Fruit fly (Drosophila melanogaster) whole organism, embryonic: ENCODE data around the gene aru.

Experiments used
- Ada2b ChIP-seq: fragments of 200-800 bp; sonication (Bioruptor generic); IDR thresholded peaks from 2 replicates; pipeline ENCODE4 v1.3.6; 2022; ENCODE audit warnings: missing biosample characterization, missing genetic modification characterization
- Bteb2 ChIP-seq: fragments of 200-800 bp; sonication (Bioruptor generic); optimal IDR thresholded peaks from 2 replicates; lab custom pipeline; 2016; ENCODE audit warnings: missing biosample characterization, missing genetic modification characterization
- C15 ChIP-seq: fragments of 200-800 bp; sonication (Bioruptor generic); IDR thresholded peaks from 3 replicates; pipeline ENCODE4 v1.3.6; 2022; ENCODE audit warnings: missing biosample characterization, missing genetic modification characterization
- CG10543 ChIP-seq: fragments of 200-800 bp; sonication (Bioruptor generic); optimal IDR thresholded peaks from 3 replicates; lab custom pipeline; 2017; ENCODE audit warnings: missing biosample characterization, mild to moderate bottlenecking, missing genetic modification characterization, moderate library complexity
- CG10654 ChIP-seq: fragments of 200-800 bp; sonication (Bioruptor generic); optimal IDR thresholded peaks from 2 replicates; lab custom pipeline; 2016; ENCODE audit warnings: missing biosample characterization, missing genetic modification characterization
- CG12104 ChIP-seq: fragments of 200-800 bp; sonication (Bioruptor generic); optimal IDR thresholded peaks from 3 replicates; lab custom pipeline; 2016; ENCODE audit warnings: missing biosample characterization, missing genetic modification characterization
- CG16813 ChIP-seq: fragments of 200-800 bp; sonication (Bioruptor generic); IDR thresholded peaks from 3 replicates; pipeline ENCODE4 v1.3.6; 2022; ENCODE audit warnings: missing biosample characterization, missing genetic modification characterization; ENCODE audit not compliant: partially characterized antibody
- CG1832 ChIP-seq: fragments of 200-800 bp; sonication (Bioruptor generic); optimal IDR thresholded peaks from 2 replicates; lab custom pipeline; 2017; ENCODE audit warnings: missing biosample characterization, mild to moderate bottlenecking, missing genetic modification characterization, inconsistent platforms
- CG18764 ChIP-seq: fragments of 200-800 bp; sonication (Bioruptor generic); optimal IDR thresholded peaks from 3 replicates; lab custom pipeline; 2016; ENCODE audit warnings: missing biosample characterization, missing genetic modification characterization
- CG2129 ChIP-seq: fragments of 200-800 bp; sonication (Bioruptor generic); IDR thresholded peaks from 2 replicates; pipeline ENCODE4 v1.3.6; 2022; ENCODE audit warnings: missing biosample characterization, missing genetic modification characterization; ENCODE audit not compliant: partially characterized antibody
- CG2199 ChIP-seq: fragments of 200-800 bp; sonication (Bioruptor generic); IDR thresholded peaks from 3 replicates; pipeline ENCODE4 v1.3.6; 2022; ENCODE audit warnings: missing biosample characterization, missing genetic modification characterization
- CG2712 ChIP-seq: fragments of 200-800 bp; optimal IDR thresholded peaks from 3 replicates; lab custom pipeline; 2019; ENCODE audit warnings: missing biosample characterization, mild to moderate bottlenecking, missing genetic modification characterization, moderate library complexity
- CG3065 ChIP-seq: fragments of 200-800 bp; sonication (Bioruptor generic); optimal IDR thresholded peaks from 2 replicates; lab custom pipeline; 2016; ENCODE audit warnings: missing biosample characterization, missing genetic modification characterization
- CG31365 ChIP-seq: fragments of 200-800 bp; sonication (Bioruptor generic); optimal IDR thresholded peaks from 2 replicates; lab custom pipeline; 2018; ENCODE audit warnings: missing biosample characterization, mild to moderate bottlenecking, missing genetic modification characterization
- CG31441 ChIP-seq: fragments of 200-800 bp; sonication (Bioruptor generic); IDR thresholded peaks from 2 replicates; pipeline ENCODE4 v1.3.6; 2022; ENCODE audit warnings: missing biosample characterization, missing genetic modification characterization
- CG32767 ChIP-seq: fragments of 200-800 bp; sonication (Bioruptor generic); IDR thresholded peaks from 2 replicates; pipeline ENCODE4 v1.3.6; 2022; ENCODE audit warnings: missing biosample characterization, missing genetic modification characterization
- CG4854 ChIP-seq: fragments of 200-800 bp; sonication (Bioruptor generic); optimal IDR thresholded peaks from 2 replicates; lab custom pipeline; 2016; ENCODE audit warnings: missing biosample characterization, missing genetic modification characterization, inconsistent platforms
- CG5245 ChIP-seq: fragments of 200-800 bp; sonication (Bioruptor generic); optimal IDR thresholded peaks from 3 replicates; lab custom pipeline; 2016; ENCODE audit warnings: missing biosample characterization, missing genetic modification characterization
- CG6272 ChIP-seq: fragments of 200-800 bp; sonication (Bioruptor generic); IDR thresholded peaks from 2 replicates; pipeline ENCODE4 v1.3.6; 2022; ENCODE audit warnings: missing biosample characterization, missing genetic modification characterization
- CG6654 ChIP-seq: fragments of 200-800 bp; sonication (Bioruptor generic); optimal IDR thresholded peaks from 2 replicates; lab custom pipeline; 2017; ENCODE audit warnings: missing biosample characterization, mild to moderate bottlenecking, missing genetic modification characterization
- CG7839 ChIP-seq: fragments of 200-800 bp; sonication (Bioruptor generic); optimal IDR thresholded peaks from 3 replicates; lab custom pipeline; 2018; ENCODE audit warnings: missing biosample characterization, mild to moderate bottlenecking, missing genetic modification characterization, moderate library complexity
- CG9609 ChIP-seq: fragments of 200-800 bp; sonication (Bioruptor generic); optimal IDR thresholded peaks from 3 replicates; lab custom pipeline; 2016; ENCODE audit warnings: missing biosample characterization, missing genetic modification characterization
- Deaf1 ChIP-seq: fragments of 200-800 bp; optimal IDR thresholded peaks from 3 replicates; lab custom pipeline; 2019; ENCODE audit warnings: missing biosample characterization, mild to moderate bottlenecking, missing genetic modification characterization, moderate library complexity
- Dp ChIP-seq: fragments of 200-800 bp; sonication (Bioruptor generic); optimal IDR thresholded peaks from 2 replicates; lab custom pipeline; 2018; ENCODE audit warnings: missing biosample characterization, mild to moderate bottlenecking, missing genetic modification characterization, moderate library complexity
- E2f2 ChIP-seq: fragments of 200-800 bp; sonication (Bioruptor generic); IDR thresholded peaks from 2 replicates; pipeline ENCODE4 v1.3.6; 2022; ENCODE audit warnings: missing biosample characterization, missing genetic modification characterization
- H2.0 ChIP-seq: fragments of 200-800 bp; sonication (Bioruptor generic); IDR thresholded peaks from 2 replicates; pipeline ENCODE4 v1.3.6; 2022; ENCODE audit warnings: missing biosample characterization, missing genetic modification characterization
- Med ChIP-seq: fragments of 200-800 bp; sonication (Bioruptor generic); peaks from one replicate; lab custom pipeline; 2016; ENCODE audit warnings: missing biosample characterization, missing genetic modification characterization, mild to moderate bottlenecking, inconsistent platforms, moderate library complexity
- Mrtf ChIP-seq: fragments of 200-800 bp; sonication (Bioruptor generic); IDR thresholded peaks from 3 replicates; pipeline ENCODE4 v1.3.6; 2022; ENCODE audit warnings: missing biosample characterization, missing genetic modification characterization
- PHDP ChIP-seq: fragments of 200-800 bp; sonication (Bioruptor generic); optimal IDR thresholded peaks from 3 replicates; lab custom pipeline; 2018; ENCODE audit warnings: missing biosample characterization, mild to moderate bottlenecking, missing genetic modification characterization, moderate library complexity
- Poxn ChIP-seq: fragments of 200-800 bp; sonication (Bioruptor generic); IDR thresholded peaks from 2 replicates; pipeline ENCODE4 v1.3.6; 2022; ENCODE audit warnings: missing biosample characterization, missing genetic modification characterization
- Ptx1 ChIP-seq: fragments of 200-800 bp; sonication (Bioruptor generic); IDR thresholded peaks from 2 replicates; pipeline ENCODE4 v1.3.6; 2022; ENCODE audit warnings: missing biosample characterization, missing genetic modification characterization
- Six4 ChIP-seq: fragments of 200-800 bp; sonication (Bioruptor generic); optimal IDR thresholded peaks from 2 replicates; lab custom pipeline; 2016; ENCODE audit warnings: missing biosample characterization, missing genetic modification characterization
- Trl ChIP-seq, 3 experiments: fragments of >200 bp in 2 of 3; fragments of 200-800 bp in 1 of 3; sonication (Bioruptor generic) in 1 of 3; optimal IDR thresholded peaks; 2 replicates in 1 of 3; 3 replicates in 2 of 3; lab custom pipeline; 2016 to 2017; ENCODE audit warnings: missing biosample characterization in 1 of 3, missing genetic modification characterization in 1 of 3
- ac ChIP-seq: fragments of 200-800 bp; sonication (Bioruptor generic); optimal IDR thresholded peaks from 3 replicates; lab custom pipeline; 2017; ENCODE audit warnings: missing biosample characterization, mild to moderate bottlenecking, missing genetic modification characterization
- aop ChIP-seq: fragments of 200-800 bp; sonication (Bioruptor generic); IDR thresholded peaks from 2 replicates; pipeline ENCODE4 v1.3.6; 2022; ENCODE audit warnings: missing biosample characterization, missing genetic modification characterization
- bowl ChIP-seq: fragments of 200-800 bp; sonication (Bioruptor generic); IDR thresholded peaks from 2 replicates; pipeline ENCODE4 v1.3.6; 2022; ENCODE audit warnings: missing biosample characterization, missing genetic modification characterization
- chn ChIP-seq: fragments of 200-800 bp; sonication (Bioruptor generic); optimal IDR thresholded peaks from 2 replicates; lab custom pipeline; 2016; ENCODE audit warnings: missing biosample characterization, missing genetic modification characterization
- dan ChIP-seq: fragments of 200-800 bp; sonication (Bioruptor generic); IDR thresholded peaks from 2 replicates; pipeline ENCODE4 v1.3.6; 2022; ENCODE audit warnings: missing biosample characterization, missing genetic modification characterization
- ewg ChIP-seq: fragments of 200-800 bp; sonication (Bioruptor generic); optimal IDR thresholded peaks from 3 replicates; lab custom pipeline; 2017; ENCODE audit warnings: mild to moderate bottlenecking, missing biosample characterization, missing genetic modification reagents, missing genetic modification characterization
- eyg ChIP-seq: fragments of 200-800 bp; sonication (Bioruptor generic); optimal IDR thresholded peaks from 3 replicates; lab custom pipeline; 2016; ENCODE audit warnings: missing biosample characterization, missing genetic modification characterization
- fu2 ChIP-seq: fragments of 200-800 bp; sonication (Bioruptor generic); optimal IDR thresholded peaks from 2 replicates; lab custom pipeline; 2016; ENCODE audit warnings: missing biosample characterization, missing genetic modification characterization
- jing ChIP-seq: fragments of 200-800 bp; sonication (Bioruptor generic); optimal IDR thresholded peaks from 2 replicates; lab custom pipeline; 2018; ENCODE audit warnings: missing biosample characterization, mild to moderate bottlenecking, missing genetic modification characterization
- p53 ChIP-seq: fragments of 200-800 bp; sonication (Bioruptor generic); optimal IDR thresholded peaks from 2 replicates; lab custom pipeline; 2016; ENCODE audit warnings: missing biosample characterization, missing genetic modification characterization
- pros ChIP-seq: fragments of 200-800 bp; sonication (Bioruptor generic); optimal IDR thresholded peaks from 3 replicates; lab custom pipeline; 2019; ENCODE audit warnings: missing biosample characterization, mild to moderate bottlenecking, missing genetic modification characterization, moderate library complexity
- sd ChIP-seq: fragments of 200-800 bp; sonication (Bioruptor generic); optimal IDR thresholded peaks from 3 replicates; lab custom pipeline; 2018; ENCODE audit warnings: missing biosample characterization, mild to moderate bottlenecking, missing genetic modification characterization, moderate library complexity
- sens ChIP-seq: fragments of 200-800 bp; sonication (Bioruptor generic); peaks from one replicate; lab custom pipeline; 2016; ENCODE audit warnings: missing biosample characterization, missing genetic modification characterization
- seq ChIP-seq: fragments of 200-800 bp; sonication (Bioruptor generic); IDR thresholded peaks from 2 replicates; pipeline ENCODE4 v1.3.6; 2022; ENCODE audit warnings: missing biosample characterization, missing genetic modification characterization
- sqz ChIP-seq: fragments of 200-800 bp; sonication (Bioruptor generic); optimal IDR thresholded peaks from 3 replicates; lab custom pipeline; 2018; ENCODE audit warnings: missing biosample characterization, mild to moderate bottlenecking, missing genetic modification characterization
- trem ChIP-seq: fragments of 200-800 bp; optimal IDR thresholded peaks from 3 replicates; lab custom pipeline; 2019; ENCODE audit warnings: missing biosample characterization, mild to moderate bottlenecking, missing genetic modification characterization, moderate library complexity
- usp ChIP-seq: fragments of >200 bp; optimal IDR thresholded peaks from 2 replicates; lab custom pipeline; 2017; ENCODE audit warnings: missing biosample characterization, missing genetic modification characterization
- yki ChIP-seq: fragments of >200 bp; optimal IDR thresholded peaks from 3 replicates; lab custom pipeline; 2018
- zf30C ChIP-seq: fragments of 200-800 bp; sonication (Bioruptor generic); optimal IDR thresholded peaks from 3 replicates; lab custom pipeline; 2018; ENCODE audit warnings: missing biosample characterization, mild to moderate bottlenecking, missing genetic modification characterization

Gene aru

DNA sequence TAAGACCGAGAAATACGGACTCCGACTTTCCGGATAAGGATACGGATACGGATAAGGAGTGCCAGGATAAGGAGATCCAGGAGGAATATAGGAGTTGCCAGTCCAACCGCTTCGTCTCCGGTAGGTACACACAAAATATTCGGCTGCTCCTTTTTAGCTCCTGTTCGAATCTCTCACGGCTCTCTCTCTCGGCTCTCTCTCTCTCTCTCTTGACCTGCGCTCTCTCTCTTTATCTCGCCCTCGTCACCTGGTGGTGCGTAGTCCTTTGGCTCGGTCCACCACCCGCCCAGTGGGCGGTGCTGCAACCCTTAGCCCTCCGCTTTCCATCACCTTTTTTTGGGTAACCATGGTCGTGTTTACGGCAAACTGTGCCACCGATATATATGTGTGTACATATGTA is 41.8 kb downstream of the aru start:
- TF ChIP-seq chn (GFP tag; lab: Kevin White, UChicago) (peak; percentile 28), trem (no peak), Med (GFP tag; lab: Kevin White, UChicago) (peak; percentile 6), CG7839 (tag; lab: Kevin White, UChicago) (no peak), pros (GFP tag; lab: Kevin White, UChicago) (peak; percentile 78), ewg (GFP tag; lab: Kevin White, UChicago) (peak; percentile 72), aop (GFP tag; lab: Robert Waterston, UW) (no peak), Deaf1 (tag; lab: Kevin White, UChicago) (peak; percentile 4), zf30C (peak; percentile 80), CG32767 (GFP tag; lab: Robert Waterston, UW) (peak; percentile 59; the same call in 1 of the 2 replicates), C15 (GFP tag; lab: Robert Waterston, UW) (no peak), PHDP (tag; lab: Kevin White, UChicago) (no peak), usp (GFP tag; lab: Kevin White, UChicago) (no peak), Poxn (GFP tag; lab: Robert Waterston, UW) (no peak), CG31441 (GFP tag; lab: Robert Waterston, UW) (no peak), Ptx1 (GFP tag; lab: Robert Waterston, UW) (no peak), CG2129 (GFP tag; lab: Robert Waterston, UW) (no peak), sens (peak; percentile 79), Trl (optimal IDR thresholded peaks at IDR 0.05; lab: Kevin White, UChicago) (peak; percentile 91 to 97), Trl (GFP tag; optimal IDR thresholded peaks at IDR 0.05; lab: Kevin White, UChicago) (peak; percentile 18), yki (lab: Kevin White, UChicago) (peak; percentile 94), CG10654 (GFP tag; lab: Kevin White, UChicago) (no peak), CG5245 (GFP tag; lab: Kevin White, UChicago) (no peak), jing (no peak), CG1832 (GFP tag; lab: Kevin White, UChicago) (peak; percentile 18), CG6654 (GFP tag; lab: Kevin White, UChicago) (no peak), Ada2b (GFP tag; lab: Robert Waterston, UW) (no peak), eyg (GFP tag; lab: Kevin White, UChicago) (no peak), CG2199 (GFP tag; lab: Robert Waterston, UW) (0 out of 3 replicates have a peak, but pooled peaks have one; percentile 70), seq (peak; percentile 71), sd (tag; lab: Kevin White, UChicago) (no peak)

DNA sequence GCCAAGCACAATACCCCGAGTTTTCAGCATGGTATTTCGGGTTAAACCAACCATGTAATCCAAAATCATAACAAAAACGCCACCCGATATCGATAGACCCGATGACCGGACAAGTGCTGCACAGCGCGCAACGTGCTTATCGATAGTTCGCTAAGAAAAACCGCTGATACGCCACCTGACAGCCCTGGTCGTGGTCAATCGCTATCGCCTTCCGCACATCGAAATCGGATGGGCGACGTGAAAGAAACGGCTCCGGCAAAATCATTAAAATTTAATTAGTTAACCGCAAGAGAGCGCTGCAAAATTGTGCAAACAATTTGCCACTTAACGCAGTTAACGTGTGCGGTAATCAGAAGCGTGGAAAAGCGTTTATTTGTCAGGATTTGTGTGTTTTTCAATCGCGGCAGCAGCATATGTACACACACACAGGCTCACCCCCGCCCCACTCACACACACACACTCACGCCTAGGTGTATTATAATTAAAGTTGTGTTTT is 42.3 kb downstream of the aru start, which contains the start of the genes CG3862 and dock:
Gene CG3862, minus strand, starts transcription at position 94 of the 496 bp plus-strand sequence.
Gene dock, plus strand, starts transcription at position 202 of the 496 bp plus-strand sequence.
- TF ChIP-seq CG4854 (peak; percentile 40), CG16813 (GFP tag; lab: Robert Waterston, UW) (peak; percentile 94), CG18764 (GFP tag; lab: Kevin White, UChicago) (peak; percentile 33), CG6272 (GFP tag; lab: Robert Waterston, UW) (peak; percentile 63; the same call in 1 of the 2 replicates), bowl (GFP tag; lab: Robert Waterston, UW) (no peak), Six4 (GFP tag; lab: Kevin White, UChicago) (peak; percentile 17), CG12104 (no peak), CG3065 (GFP tag; lab: Kevin White, UChicago) (peak; percentile 31), Mrtf (0 out of 3 replicates have a peak, but pooled peaks have one; percentile 16), CG10543 (GFP tag; lab: Kevin White, UChicago) (peak; percentile 66), Bteb2 (GFP tag; lab: Kevin White, UChicago) (peak; percentile 3), CG9609 (peak; percentile 4), sqz (GFP tag; lab: Kevin White, UChicago) (no peak), p53 (peak; percentile 69), ac (GFP tag; lab: Kevin White, UChicago) (no peak), Dp (GFP tag; lab: Kevin White, UChicago) (peak; percentile 74), CG31365 (tag; lab: Kevin White, UChicago) (no peak), CG2712 (tag; lab: Kevin White, UChicago) (peak; percentile 45), H2.0 (GFP tag; lab: Robert Waterston, UW) (no peak; the same call in 1 of the 2 replicates), fu2 (GFP tag; lab: Kevin White, UChicago) (peak; percentile 28), dan (GFP tag; lab: Robert Waterston, UW) (no peak), E2f2 (GFP tag; lab: Robert Waterston, UW) (peak; percentile 77)
